Worm (Caenorhabditis elegans): ENCODE measurements around the gene T10C6.6.

Gene T10C6.6

ce11 chrV:16045837-16046236 lies 21.7 kb downstream of the T10C6.6 start, which contains the start of gene T10C6.15:
TSS of gene T10C6.15 (minus strand) at chrV:16045940.
- no peak for TF ChIP-seq T22C8.4 (GFP tag; IDR thresholded peaks at IDR 0.05)
- TF ChIP-seq cog-1 (tag; optimal IDR thresholded peaks at IDR 0.05): no peak
- TF ChIP-seq flt-1 (GFP tag; IDR thresholded peaks at IDR 0.05): no peak
- TF ChIP-seq ztf-29 (GFP tag; IDR thresholded peaks at IDR 0.05): no peak
- TF ChIP-seq med-1 (GFP tag; optimal IDR thresholded peaks at IDR 0.05; ENCODE audit: insufficient read depth): no peak
- TF ChIP-seq ref-1 (GFP tag; conservative IDR thresholded peaks at IDR 0.05): no peak
- no peak for TF ChIP-seq klf-2 (GFP tag; conservative IDR thresholded peaks at IDR 0.05)
- no peak for TF ChIP-seq ztf-23 (GFP tag; IDR thresholded peaks at IDR 0.05)
- no peak for TF ChIP-seq tab-1 (GFP tag; IDR thresholded peaks at IDR 0.05)

- TF ChIP-seq klf-2 (GFP tag; conservative IDR thresholded peaks at IDR 0.05) (no peak), cog-1 (tag; optimal IDR thresholded peaks at IDR 0.05) (no peak), ztf-29 (GFP tag; IDR thresholded peaks at IDR 0.05) (no peak), tab-1 (GFP tag; IDR thresholded peaks at IDR 0.05) (no peak), T22C8.4 (GFP tag; IDR thresholded peaks at IDR 0.05) (no peak), ztf-23 (GFP tag; IDR thresholded peaks at IDR 0.05) (no peak), med-1 (GFP tag; optimal IDR thresholded peaks at IDR 0.05; ENCODE audit: insufficient read depth) (no peak), ref-1 (GFP tag; conservative IDR thresholded peaks at IDR 0.05) (no peak), flt-1 (GFP tag; IDR thresholded peaks at IDR 0.05) (no peak)
Observed at ce11 chrV:16046573-16046972, 22.4 kb downstream of the T10C6.6 start, which contains the start of gene ZK285.2. TSS of gene ZK285.2 (plus strand) at chrV:16046873.

- TF ChIP-seq med-1 (GFP tag; optimal IDR thresholded peaks at IDR 0.05; ENCODE audit: insufficient read depth): no peak
- no peak for TF ChIP-seq tab-1 (GFP tag; IDR thresholded peaks at IDR 0.05)
- TF ChIP-seq flt-1 (GFP tag; IDR thresholded peaks at IDR 0.05): no peak
- no peak for TF ChIP-seq ref-1 (GFP tag; conservative IDR thresholded peaks at IDR 0.05)
- no peak for TF ChIP-seq ztf-29 (GFP tag; IDR thresholded peaks at IDR 0.05)
- no peak for TF ChIP-seq ztf-23 (GFP tag; IDR thresholded peaks at IDR 0.05)
- TF ChIP-seq klf-2 (GFP tag; conservative IDR thresholded peaks at IDR 0.05): no peak
- no peak for TF ChIP-seq T22C8.4 (GFP tag; IDR thresholded peaks at IDR 0.05)
Observed at ce11 chrV:16047052-16047451, 22.9 kb downstream of the T10C6.6 start.

- no peak for TF ChIP-seq ref-1 (GFP tag; conservative IDR thresholded peaks at IDR 0.05)
- TF ChIP-seq ztf-29 (GFP tag; IDR thresholded peaks at IDR 0.05): no peak
- TF ChIP-seq flt-1 (GFP tag; IDR thresholded peaks at IDR 0.05): no peak
- no peak for TF ChIP-seq tab-1 (GFP tag; IDR thresholded peaks at IDR 0.05)
- no peak for TF ChIP-seq klf-2 (GFP tag; conservative IDR thresholded peaks at IDR 0.05)
- no peak for TF ChIP-seq T22C8.4 (GFP tag; IDR thresholded peaks at IDR 0.05)
- no peak for TF ChIP-seq ztf-23 (GFP tag; IDR thresholded peaks at IDR 0.05)
- TF ChIP-seq med-1 (GFP tag; optimal IDR thresholded peaks at IDR 0.05; ENCODE audit: insufficient read depth): no peak
- no peak for TF ChIP-seq cog-1 (tag; optimal IDR thresholded peaks at IDR 0.05)
Observed at ce11 chrV:16047508-16047907, 23.4 kb downstream of the T10C6.6 start, which contains the start of gene str-198. TSS of gene str-198 (plus strand) at chrV:16047808.

ce11 chrV:16049177-16049576 lies 25.1 kb downstream of the T10C6.6 start, which contains the start of gene best-12:
TSS of gene best-12 (plus strand) at chrV:16049477.
- TF ChIP-seq klf-2 (GFP tag; conservative IDR thresholded peaks at IDR 0.05): no peak
- no peak for TF ChIP-seq tab-1 (GFP tag; IDR thresholded peaks at IDR 0.05)
- no peak for TF ChIP-seq ztf-29 (GFP tag; IDR thresholded peaks at IDR 0.05)
- no peak for TF ChIP-seq T22C8.4 (GFP tag; IDR thresholded peaks at IDR 0.05)
- TF ChIP-seq ref-1 (GFP tag; conservative IDR thresholded peaks at IDR 0.05): no peak
- TF ChIP-seq ztf-23 (GFP tag; IDR thresholded peaks at IDR 0.05): no peak
- no peak for TF ChIP-seq cog-1 (tag; optimal IDR thresholded peaks at IDR 0.05)

- TF ChIP-seq ztf-29 (GFP tag; IDR thresholded peaks at IDR 0.05): no peak
- TF ChIP-seq T22C8.4 (GFP tag; IDR thresholded peaks at IDR 0.05): no peak
- TF ChIP-seq klf-2 (GFP tag; conservative IDR thresholded peaks at IDR 0.05): no peak
- no peak for TF ChIP-seq cog-1 (tag; optimal IDR thresholded peaks at IDR 0.05)
- no peak for TF ChIP-seq tab-1 (GFP tag; IDR thresholded peaks at IDR 0.05)
- no peak for TF ChIP-seq flt-1 (GFP tag; IDR thresholded peaks at IDR 0.05)
- TF ChIP-seq med-1 (GFP tag; optimal IDR thresholded peaks at IDR 0.05; ENCODE audit: insufficient read depth): no peak
- no peak for TF ChIP-seq ztf-23 (GFP tag; IDR thresholded peaks at IDR 0.05)
- no peak for TF ChIP-seq ref-1 (GFP tag; conservative IDR thresholded peaks at IDR 0.05)
Observed at ce11 chrV:16053373-16053772, 29.2 kb downstream of the T10C6.6 start, which contains the start of gene F14H3.3. TSS of gene F14H3.3 (minus strand) at chrV:16053473.

- TF ChIP-seq ref-1 (GFP tag; conservative IDR thresholded peaks at IDR 0.05) (no peak), cog-1 (tag; optimal IDR thresholded peaks at IDR 0.05) (no peak), ztf-23 (GFP tag; IDR thresholded peaks at IDR 0.05) (no peak), flt-1 (GFP tag; IDR thresholded peaks at IDR 0.05) (no peak), ztf-29 (GFP tag; IDR thresholded peaks at IDR 0.05) (no peak), T22C8.4 (GFP tag; IDR thresholded peaks at IDR 0.05) (no peak), med-1 (GFP tag; optimal IDR thresholded peaks at IDR 0.05; ENCODE audit: insufficient read depth) (no peak), klf-2 (GFP tag; conservative IDR thresholded peaks at IDR 0.05) (no peak), tab-1 (GFP tag; IDR thresholded peaks at IDR 0.05) (no peak)
Observed at ce11 chrV:16055031-16055430, 30.9 kb downstream of the T10C6.6 start, which contains the start of gene F14H3.4. TSS of gene F14H3.4 (minus strand) at chrV:16055072.

ce11 chrV:16057010-16057463 lies 32.9 kb downstream of the T10C6.6 start, which contains the start of gene F14H3.5:
TSS of gene F14H3.5 (minus strand) at chrV:16057060.
- TF ChIP-seq cog-1 (tag; optimal IDR thresholded peaks at IDR 0.05) (no peak), klf-2 (GFP tag; conservative IDR thresholded peaks at IDR 0.05) (no peak), med-1 (GFP tag; optimal IDR thresholded peaks at IDR 0.05; ENCODE audit: insufficient read depth) (no peak), tab-1 (GFP tag; IDR thresholded peaks at IDR 0.05) (no peak), ref-1 (GFP tag; conservative IDR thresholded peaks at IDR 0.05) (no peak), flt-1 (GFP tag; IDR thresholded peaks at IDR 0.05) (no peak), T22C8.4 (GFP tag; IDR thresholded peaks at IDR 0.05) (no peak), ztf-23 (GFP tag; IDR thresholded peaks at IDR 0.05) (no peak), ztf-29 (GFP tag; IDR thresholded peaks at IDR 0.05) (no peak)

ce11 chrV:16058872-16059271 lies 34.7 kb downstream of the T10C6.6 start, which contains the start of gene F14H3.6:
TSS of gene F14H3.6 (minus strand) at chrV:16058893.
- TF ChIP-seq cog-1 (tag; optimal IDR thresholded peaks at IDR 0.05) (no peak), flt-1 (GFP tag; IDR thresholded peaks at IDR 0.05) (no peak), T22C8.4 (GFP tag; IDR thresholded peaks at IDR 0.05) (no peak), med-1 (GFP tag; optimal IDR thresholded peaks at IDR 0.05; ENCODE audit: insufficient read depth) (no peak), tab-1 (GFP tag; IDR thresholded peaks at IDR 0.05) (no peak)

All from whole organism, midembryonic.